Worm (Caenorhabditis elegans): ENCODE measurements around the gene F01G10.5.

DNA sequence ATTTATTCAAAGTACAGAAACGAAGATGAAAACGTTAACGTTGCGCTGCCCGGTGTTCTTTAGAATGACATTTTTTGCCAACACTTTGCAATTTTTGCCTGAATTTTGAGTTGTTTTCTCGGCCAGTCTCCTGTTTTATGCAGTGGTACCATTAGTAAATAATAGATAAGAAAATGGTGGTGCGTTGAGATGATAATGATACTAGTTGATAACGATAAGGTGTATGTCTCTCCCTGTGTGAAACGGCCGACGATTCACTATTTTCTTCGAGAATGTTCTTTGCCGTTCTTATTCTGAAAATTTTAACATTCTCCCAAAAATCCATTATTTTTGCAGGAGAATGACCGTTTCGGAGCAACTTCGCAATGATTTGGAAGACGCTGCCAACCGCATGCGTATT lies 12.4 kb upstream of the F01G10.5 start, which contains the start of gene tkt-1:
- TF ChIP-seq nhr-47 (tag; optimal IDR thresholded peaks at IDR 0.05): no peak
- peak; percentile 15 for TF ChIP-seq unc-130 (tag; optimal IDR thresholded peaks at IDR 0.05)
- TF ChIP-seq egl-27 (tag; optimal IDR thresholded peaks at IDR 0.05): no peak
- no peak for TF ChIP-seq unc-62 (GFP tag; optimal IDR thresholded peaks at IDR 0.05)
- TF ChIP-seq lin-15B (tag; optimal IDR thresholded peaks at IDR 0.05): no peak
- no peak for TF ChIP-seq sox-4 (tag; optimal IDR thresholded peaks at IDR 0.05)

Data from whole organism, L1 larva.